Fruit fly (Drosophila melanogaster): ENCODE results near the gene CG15646.

- TF ChIP-seq lola (GFP tag; optimal IDR thresholded peaks at IDR 0.05) = no peak
- TF ChIP-seq tai (GFP tag; optimal IDR thresholded peaks at IDR 0.05) = no peak
- TF ChIP-seq dl (GFP tag; optimal IDR thresholded peaks at IDR 0.05; ENCODE audit: insufficient read depth in 1 of 2, partially characterized antibody in 2 of 2) = no peak
- no peak for TF ChIP-seq sv (GFP tag; optimal IDR thresholded peaks at IDR 0.05)
- no peak for TF ChIP-seq jim (GFP tag; optimal IDR thresholded peaks at IDR 0.05)
- TF ChIP-seq ey (GFP tag; optimal IDR thresholded peaks at IDR 0.05) = no peak
Measured at dm6 chrX:15648180-15648579, 22.6 kb downstream of the CG15646 start.

Data from whole organism, wandering third instar larva.